In the genomic region with DNA sequence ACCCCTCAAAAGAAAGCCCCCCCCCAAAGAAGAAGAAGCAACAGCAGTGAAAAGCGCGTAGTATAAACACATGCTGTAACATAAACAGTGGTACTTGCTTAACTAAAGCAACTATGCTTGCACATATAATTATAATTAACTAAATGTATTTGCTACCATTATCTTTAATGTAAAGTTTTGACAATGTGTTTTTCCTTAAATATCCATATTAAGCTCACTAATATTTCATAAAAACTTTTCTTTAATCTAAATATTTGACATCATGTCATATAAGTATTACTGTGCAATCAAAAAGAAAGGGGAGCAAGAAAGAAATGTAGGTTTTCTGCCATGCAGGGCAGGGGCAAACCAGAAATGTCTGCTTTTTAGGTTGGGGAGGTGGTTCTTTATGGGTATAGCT, we compare ENCODE assay signal across 4 fruit fly cellular contexts.
A peak's percentile ranks its signal among the peaks of the same experiment; 100 is the strongest.
TF ChIP-seq lines count a peak whose summit lies in the region.

No protein-coding gene starts in this region.

- no peak for TF ChIP-seq CTCF in whole organism, embryonic (GFP tag; optimal IDR thresholded peaks at IDR 0.05; lab: Kevin White, UChicago)

TF ChIP-seq in whole organism, adult, 20 proteins besides CTCF, POLR2A, EP300 and RAD21:
- TF ChIP-seq CG12768 (GFP tag; optimal IDR thresholded peaks at IDR 0.05; lab: Kevin White, UChicago) (no peak), pad (GFP tag; optimal IDR thresholded peaks at IDR 0.05; lab: Kevin White, UChicago) (peak; percentile 9), CG14711 (tag; optimal IDR thresholded peaks at IDR 0.05; lab: Kevin White, UChicago) (peak; percentile 32)
TF ChIP-seq in whole organism, adult: peak in this region for 2.

TF ChIP-seq in whole organism, embryonic, 481 proteins besides CTCF, POLR2A, EP300 and RAD21 (continues in another document):
- TF ChIP-seq gem (tag; optimal IDR thresholded peaks at IDR 0.05; lab: Kevin White, UChicago) (peak; percentile 37), CG4730 (GFP tag; IDR thresholded peaks at IDR 0.05; lab: Robert Waterston, UW) (peak; percentile 38; the same call in 1 of the 2 replicates), unpg (GFP tag; optimal IDR thresholded peaks at IDR 0.05; lab: Kevin White, UChicago) (no peak), CG3281 (GFP tag; optimal IDR thresholded peaks at IDR 0.05; lab: Kevin White, UChicago) (peak; percentile 53), prd (optimal IDR thresholded peaks at IDR 0.05; lab: Kevin White, UChicago) (no peak), prd (GFP tag; IDR thresholded peaks at IDR 0.05; lab: Robert Waterston, UW) (peak; percentile 44; the same call in 1 of the 3 replicates), CG7372 (GFP tag; IDR thresholded peaks at IDR 0.05; lab: Robert Waterston, UW) (peak; percentile 13; the same call in 1 of the 2 replicates), CG6689 (GFP tag; IDR thresholded peaks at IDR 0.05; lab: Robert Waterston, UW) (peak; percentile 49; the same call in 1 of the 2 replicates), CG1647 (GFP tag; optimal IDR thresholded peaks at IDR 0.05; lab: Kevin White, UChicago) (no peak), dmrt99B (tag; optimal IDR thresholded peaks at IDR 0.05; lab: Kevin White, UChicago) (peak; percentile 58), CG34422 (GFP tag; IDR thresholded peaks at IDR 0.05; lab: Robert Waterston, UW) (0 out of 3 replicates have a peak, but pooled peaks have one; percentile 34), abd-A (tag; optimal IDR thresholded peaks at IDR 0.05; lab: Kevin White, UChicago) (peak; percentile 67), fd64A (GFP tag; optimal IDR thresholded peaks at IDR 0.05; lab: Kevin White, UChicago) (no peak), pan (optimal IDR thresholded peaks at IDR 0.05; lab: Kevin White, UChicago) (no peak), pan (GFP tag; optimal IDR thresholded peaks at IDR 0.05 in 1 of 2, IDR thresholded peaks at IDR 0.05 in 1 of 2) (peak in 1 of 2 experiments; percentile 63), ci (GFP tag; IDR thresholded peaks at IDR 0.05; lab: Robert Waterston, UW) (no peak), CG32532 (GFP tag; IDR thresholded peaks at IDR 0.05; lab: Robert Waterston, UW) (peak; percentile 21; the same call in 1 of the 2 replicates), Blimp-1 (GFP tag; optimal IDR thresholded peaks at IDR 0.05; lab: Kevin White, UChicago) (peak; percentile 56), ind (GFP tag; optimal IDR thresholded peaks at IDR 0.05; lab: Kevin White, UChicago) (peak; percentile 34), CG13296 (GFP tag; optimal IDR thresholded peaks at IDR 0.05; lab: Kevin White, UChicago) (peak; percentile 30), Drgx (GFP tag; IDR thresholded peaks at IDR 0.05; lab: Robert Waterston, UW) (0 out of 2 replicates have a peak, but pooled peaks have one; percentile 8), Fer1 (GFP tag; optimal IDR thresholded peaks at IDR 0.05; lab: Kevin White, UChicago) (peak; percentile 34), Nf-YC (tag; optimal IDR thresholded peaks at IDR 0.05; lab: Kevin White, UChicago) (peak; percentile 19), sens (GFP tag; lab: Kevin White, UChicago) (peak; percentile 74), scrt (GFP tag; optimal IDR thresholded peaks at IDR 0.05; lab: Kevin White, UChicago) (peak; percentile 40), CG15514 (GFP tag; optimal IDR thresholded peaks at IDR 0.05; lab: Kevin White, UChicago) (peak; percentile 28)

TF ChIP-seq in whole organism, prepupa, 60 proteins besides CTCF, POLR2A, EP300 and RAD21:
- TF ChIP-seq eg (GFP tag; IDR thresholded peaks at IDR 0.05; lab: Robert Waterston, UW) (peak; percentile 67), CG4318 (GFP tag; optimal IDR thresholded peaks at IDR 0.05; lab: Kevin White, UChicago) (no peak)
TF ChIP-seq in whole organism, prepupa: peak in this region for 1.

TF ChIP-seq in whole organism, pupa, 21 proteins besides CTCF, POLR2A, EP300 and RAD21:
- TF ChIP-seq CG15710 (tag; optimal IDR thresholded peaks at IDR 0.05; lab: Kevin White, UChicago) = no peak
- peak; percentile 63 for TF ChIP-seq CG32121 (GFP tag; IDR thresholded peaks at IDR 0.05; lab: Robert Waterston, UW)
